Fruit fly (Drosophila melanogaster): Measurements from ENCODE around the gene CG10013.
A peak's percentile ranks its signal among the peaks of the same experiment; 100 is the strongest.

The CG10013 gene

dm6 chr3R:12323221-12323620 is at the start of gene CG10013:
Gene CG10013 (plus strand): TSS chr3R:12323521.
- TF ChIP-seq CG7101 (tag; optimal IDR thresholded peaks at IDR 0.05) = no peak
- no peak for TF ChIP-seq CG5204 (GFP tag; optimal IDR thresholded peaks at IDR 0.05)
- no peak for TF ChIP-seq tj (GFP tag; optimal IDR thresholded peaks at IDR 0.05)
- TF ChIP-seq cnc (optimal IDR thresholded peaks at IDR 0.05) = no peak
- TF ChIP-seq CG33017 (tag; optimal IDR thresholded peaks at IDR 0.05) = no peak
- TF ChIP-seq CG14711 (tag; optimal IDR thresholded peaks at IDR 0.05) = no peak
- TF ChIP-seq pad (GFP tag; optimal IDR thresholded peaks at IDR 0.05) = no peak
- no peak for TF ChIP-seq cic (GFP tag; optimal IDR thresholded peaks at IDR 0.05)
- no peak for TF ChIP-seq toe (GFP tag; optimal IDR thresholded peaks at IDR 0.05)

- TF ChIP-seq CG12768 (GFP tag; optimal IDR thresholded peaks at IDR 0.05) (peak; percentile 47), Clk (GFP tag; optimal IDR thresholded peaks at IDR 0.05) (no peak), pad (GFP tag; optimal IDR thresholded peaks at IDR 0.05) (peak; percentile 64)
These were observed 44.3 kb upstream of the CG10013 start for dm6 chr3R:12279019-12279418.

- TF ChIP-seq pad (GFP tag; optimal IDR thresholded peaks at IDR 0.05) = peak; percentile 95
- TF ChIP-seq Crg-1 (GFP tag; optimal IDR thresholded peaks at IDR 0.05) = no peak
- TF ChIP-seq CG33017 (tag; optimal IDR thresholded peaks at IDR 0.05) = peak; percentile 27
These were observed 42.5 kb upstream of the CG10013 start for dm6 chr3R:12280729-12281342.

dm6 chr3R:12285589-12285988 is 37.7 kb upstream of the CG10013 start:
- TF ChIP-seq bab1 (GFP tag; optimal IDR thresholded peaks at IDR 0.05) = no peak
- no peak for TF ChIP-seq Mnt (GFP tag; optimal IDR thresholded peaks at IDR 0.05)
- TF ChIP-seq ovo (GFP tag; optimal IDR thresholded peaks at IDR 0.05) = no peak
- TF ChIP-seq CG7045 (GFP tag; optimal IDR thresholded peaks at IDR 0.05) = no peak
- no peak for TF ChIP-seq CG33017 (tag; optimal IDR thresholded peaks at IDR 0.05)
- TF ChIP-seq Clk (GFP tag; optimal IDR thresholded peaks at IDR 0.05) = no peak
- no peak for TF ChIP-seq toe (GFP tag; optimal IDR thresholded peaks at IDR 0.05)
- no peak for TF ChIP-seq Crg-1 (GFP tag; optimal IDR thresholded peaks at IDR 0.05)
- no peak for TF ChIP-seq CG1620 (GFP tag; optimal IDR thresholded peaks at IDR 0.05)
- no peak for TF ChIP-seq cic (GFP tag; optimal IDR thresholded peaks at IDR 0.05)
- TF ChIP-seq CG5204 (GFP tag; optimal IDR thresholded peaks at IDR 0.05) = no peak
- TF ChIP-seq cnc (optimal IDR thresholded peaks at IDR 0.05) = no peak

dm6 chr3R:12288580-12289299 is 34.6 kb upstream of the CG10013 start:
- TF ChIP-seq toe (GFP tag; optimal IDR thresholded peaks at IDR 0.05) (no peak), CG7045 (GFP tag; optimal IDR thresholded peaks at IDR 0.05) (no peak), CG14711 (tag; optimal IDR thresholded peaks at IDR 0.05) (no peak), pad (GFP tag; optimal IDR thresholded peaks at IDR 0.05) (no peak), CG33017 (tag; optimal IDR thresholded peaks at IDR 0.05) (no peak), Crg-1 (GFP tag; optimal IDR thresholded peaks at IDR 0.05) (no peak), CG12768 (GFP tag; optimal IDR thresholded peaks at IDR 0.05) (no peak), CG7101 (tag; optimal IDR thresholded peaks at IDR 0.05) (no peak), Clk (GFP tag; optimal IDR thresholded peaks at IDR 0.05) (no peak), cic (GFP tag; optimal IDR thresholded peaks at IDR 0.05) (no peak), CG1620 (GFP tag; optimal IDR thresholded peaks at IDR 0.05) (no peak), cnc (optimal IDR thresholded peaks at IDR 0.05) (no peak), CG11617 (GFP tag; optimal IDR thresholded peaks at IDR 0.05) (no peak)

dm6 chr3R:12290466-12291237 is 32.7 kb upstream of the CG10013 start:
- TF ChIP-seq CG11617 (GFP tag; optimal IDR thresholded peaks at IDR 0.05) = no peak
- no peak for TF ChIP-seq CG12768 (GFP tag; optimal IDR thresholded peaks at IDR 0.05)
- TF ChIP-seq CG7101 (tag; optimal IDR thresholded peaks at IDR 0.05) = no peak
- no peak for TF ChIP-seq CG7045 (GFP tag; optimal IDR thresholded peaks at IDR 0.05)
- no peak for TF ChIP-seq Crg-1 (GFP tag; optimal IDR thresholded peaks at IDR 0.05)
- TF ChIP-seq pad (GFP tag; optimal IDR thresholded peaks at IDR 0.05) = no peak
- no peak for TF ChIP-seq cic (GFP tag; optimal IDR thresholded peaks at IDR 0.05)
- TF ChIP-seq bab1 (GFP tag; optimal IDR thresholded peaks at IDR 0.05) = no peak
- TF ChIP-seq Mnt (GFP tag; optimal IDR thresholded peaks at IDR 0.05) = no peak
- no peak for TF ChIP-seq ovo (GFP tag; optimal IDR thresholded peaks at IDR 0.05)
- no peak for TF ChIP-seq cnc (optimal IDR thresholded peaks at IDR 0.05)
- no peak for TF ChIP-seq Clk (GFP tag; optimal IDR thresholded peaks at IDR 0.05)
- TF ChIP-seq Hr96 (GFP tag; optimal IDR thresholded peaks at IDR 0.05) = no peak
- TF ChIP-seq CG14711 (tag; optimal IDR thresholded peaks at IDR 0.05) = no peak
- TF ChIP-seq kay (GFP tag; ENCODE audit: borderline replicate concordance) = no peak

- no peak for TF ChIP-seq ovo (GFP tag; optimal IDR thresholded peaks at IDR 0.05)
- TF ChIP-seq CG5204 (GFP tag; optimal IDR thresholded peaks at IDR 0.05) = no peak
- no peak for TF ChIP-seq CG12768 (GFP tag; optimal IDR thresholded peaks at IDR 0.05)
- TF ChIP-seq Hr96 (GFP tag; optimal IDR thresholded peaks at IDR 0.05) = no peak
- TF ChIP-seq toe (GFP tag; optimal IDR thresholded peaks at IDR 0.05) = no peak
- TF ChIP-seq CG7045 (GFP tag; optimal IDR thresholded peaks at IDR 0.05) = no peak
- TF ChIP-seq CG1620 (GFP tag; optimal IDR thresholded peaks at IDR 0.05) = no peak
- TF ChIP-seq tj (GFP tag; optimal IDR thresholded peaks at IDR 0.05) = no peak
- TF ChIP-seq cic (GFP tag; optimal IDR thresholded peaks at IDR 0.05) = no peak
- TF ChIP-seq Crg-1 (GFP tag; optimal IDR thresholded peaks at IDR 0.05) = no peak
- no peak for TF ChIP-seq CG11617 (GFP tag; optimal IDR thresholded peaks at IDR 0.05)
- TF ChIP-seq cnc (optimal IDR thresholded peaks at IDR 0.05) = no peak
- TF ChIP-seq Clk (GFP tag; optimal IDR thresholded peaks at IDR 0.05) = no peak
These were observed 31.4 kb upstream of the CG10013 start for dm6 chr3R:12291872-12292271.
